Fruit fly (Drosophila melanogaster): ENCODE data around the gene Elp4.

- TF ChIP-seq CG10669 (GFP tag; optimal IDR thresholded peaks at IDR 0.05) (no peak), Gug (GFP tag; IDR thresholded peaks at IDR 0.05) (no peak), esn (GFP tag; optimal IDR thresholded peaks at IDR 0.05) (no peak), Eip93F (GFP tag; optimal IDR thresholded peaks at IDR 0.05) (no peak), pdm3 (GFP tag; optimal IDR thresholded peaks at IDR 0.05) (no peak), CG1621 (tag; optimal IDR thresholded peaks at IDR 0.05) (no peak), Blimp-1 (GFP tag; optimal IDR thresholded peaks at IDR 0.05) (no peak), eg (GFP tag; IDR thresholded peaks at IDR 0.05) (no peak), vri (GFP tag; optimal IDR thresholded peaks at IDR 0.05) (no peak), CG31627 (GFP tag; optimal IDR thresholded peaks at IDR 0.05) (no peak), CG9139 (GFP tag; optimal IDR thresholded peaks at IDR 0.05) (no peak)
Observed at dm6 chr2L:5553750-5554149, 29.8 kb downstream of the Elp4 start, which contains the start of the genes CG14013 and CG14017.
